Fruit fly (Drosophila melanogaster) S2 (cell line): ENCODE data around the gene CG44098.

Experiments
- CG8478 ChIP-seq: fragments of >200 bp; optimal IDR thresholded peaks from 2 replicates; lab custom pipeline; 2018
- CTCF ChIP-seq, 2 experiments: fragments of >200 bp; optimal IDR thresholded peaks; 2 replicates each; lab custom pipeline; 2018

DNA sequence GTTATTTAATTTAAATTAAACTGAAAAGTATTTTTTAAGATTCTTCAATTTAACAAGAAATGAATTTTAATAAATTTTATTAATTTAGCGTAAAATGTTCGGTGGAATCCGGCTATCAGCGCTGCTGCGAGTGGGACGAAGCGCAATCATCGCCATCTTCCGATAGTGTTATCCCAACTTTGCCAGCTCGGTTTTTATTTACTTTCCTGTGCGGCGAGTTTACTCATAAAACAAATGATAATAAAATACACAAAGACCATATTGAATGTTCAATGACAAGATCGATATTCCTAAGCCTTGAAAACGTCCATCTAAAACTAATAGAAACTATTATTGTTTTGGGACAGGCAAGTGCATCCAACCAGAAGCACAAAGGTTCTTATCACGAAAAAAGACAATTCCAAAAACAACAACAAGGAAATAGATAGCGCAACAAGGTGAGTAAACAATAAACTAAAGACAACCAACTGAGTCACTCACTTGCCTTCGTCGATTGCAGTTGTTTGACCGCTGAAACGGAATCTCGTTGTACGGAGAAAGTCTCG is 40.2 kb upstream of the CG44098 start:
- TF ChIP-seq CTCF (optimal IDR thresholded peaks at IDR 0.05; lab: Kevin White, UChicago), result no peak
- no peak for TF ChIP-seq CG8478 (lab: Kevin White, UChicago)
